Fruit fly (Drosophila melanogaster) whole organism, adult: Measurements from ENCODE around the gene CG43248.

Experiments
- CG11617 ChIP-seq: fragments of 200-800 bp; sonication (Bioruptor generic); optimal IDR thresholded peaks from 2 replicates; lab custom pipeline; 2017; ENCODE audit warnings: mild to moderate bottlenecking, missing biosample characterization, missing genetic modification reagents, missing genetic modification characterization
- CG12768 ChIP-seq: fragments of 200-800 bp; sonication (Bioruptor generic); optimal IDR thresholded peaks from 2 replicates; lab custom pipeline; 2017; ENCODE audit warnings: missing biosample characterization, missing genetic modification characterization, mild to moderate bottlenecking, moderate library complexity, missing genetic modification reagents
- CG7045 ChIP-seq: fragments of 200-800 bp; sonication (Bioruptor generic); optimal IDR thresholded peaks from 2 replicates; lab custom pipeline; 2017; ENCODE audit warnings: missing biosample characterization, mild to moderate bottlenecking, missing genetic modification characterization
- CG7101 ChIP-seq: fragments of 200-800 bp; sonication (Bioruptor generic); optimal IDR thresholded peaks from 2 replicates; lab custom pipeline; 2018; ENCODE audit warnings: missing biosample characterization, mild to moderate bottlenecking, missing genetic modification characterization, moderate library complexity
- Clk ChIP-seq: fragments of 200-800 bp; sonication (Bioruptor generic); optimal IDR thresholded peaks from 2 replicates; lab custom pipeline; 2017; ENCODE audit warnings: missing biosample characterization, missing genetic modification characterization
- Crg-1 ChIP-seq: fragments of 200-800 bp; sonication (Bioruptor generic); optimal IDR thresholded peaks from 2 replicates; lab custom pipeline; 2016; ENCODE audit warnings: missing biosample characterization, missing genetic modification characterization
- Hr96 ChIP-seq: fragments of 200-800 bp; sonication (Bioruptor generic); optimal IDR thresholded peaks from 2 replicates; lab custom pipeline; 2016; ENCODE audit warnings: missing biosample characterization, missing genetic modification characterization
- Mnt ChIP-seq: fragments of 200-800 bp; sonication (Bioruptor generic); optimal IDR thresholded peaks from 2 replicates; lab custom pipeline; 2016; ENCODE audit warnings: missing biosample characterization, mild to moderate bottlenecking, missing genetic modification characterization
- cnc ChIP-seq, 2 experiments: fragments of >200 bp; optimal IDR thresholded peaks; 2 replicates each; lab custom pipeline; 2017
- pad ChIP-seq: fragments of 200-800 bp; sonication (Bioruptor generic); optimal IDR thresholded peaks from 3 replicates; lab custom pipeline; 2017; ENCODE audit warnings: missing biosample characterization, missing genetic modification characterization, mild to moderate bottlenecking, moderate library complexity, missing genetic modification reagents
- toe ChIP-seq: fragments of 200-800 bp; sonication (Bioruptor generic); optimal IDR thresholded peaks from 2 replicates; lab custom pipeline; 2016; ENCODE audit warnings: missing biosample characterization, missing genetic modification characterization

DNA sequence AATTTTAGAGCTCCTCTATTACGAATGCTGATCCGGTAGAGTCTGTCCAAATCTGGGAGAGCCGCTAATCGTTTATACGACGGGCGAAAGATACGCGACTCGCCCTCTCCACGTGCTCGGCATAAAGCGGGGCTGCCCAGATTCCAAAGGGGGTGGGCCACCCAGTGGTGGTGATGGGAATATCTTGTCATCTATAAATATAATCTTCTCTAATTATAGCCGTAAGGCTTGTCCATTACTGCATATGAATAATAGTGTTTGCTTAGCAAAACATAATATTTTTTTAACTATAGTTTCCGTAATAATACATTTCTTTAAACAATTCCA lies 29.7 kb downstream of the CG43248 start:
- TF ChIP-seq pad (GFP tag; lab: Kevin White, UChicago) (no peak), Mnt (GFP tag; lab: Kevin White, UChicago) (peak; percentile 60), toe (GFP tag; lab: Kevin White, UChicago) (no peak), Clk (GFP tag; lab: Kevin White, UChicago) (no peak), cnc (optimal IDR thresholded peaks at IDR 0.05; lab: Kevin White, UChicago) (no peak), CG7101 (tag; lab: Kevin White, UChicago) (no peak), Crg-1 (no peak), CG11617 (no peak), Hr96 (no peak), CG12768 (GFP tag; lab: Kevin White, UChicago) (peak; percentile 27), CG7045 (GFP tag; lab: Kevin White, UChicago) (no peak)
